Worm (Caenorhabditis elegans) whole organism, L1 larva: ENCODE data around the gene F21D9.1.

ENCODE experiments used
- nhr-11 ChIP-seq: fragments of 150-350 bp; optimal IDR thresholded peaks from 2 replicates; lab custom pipeline; 2014; ENCODE audit warnings: missing biosample characterization, missing genetic modification characterization
- pqm-1 ChIP-seq: sonication (generic microtip); optimal IDR thresholded peaks from 3 replicates; lab custom pipeline; 2017; ENCODE audit warnings: missing biosample characterization, missing genetic modification characterization
- snpc-4 ChIP-seq: fragments of 150-350 bp; optimal IDR thresholded peaks from 2 replicates; lab custom pipeline; 2014; ENCODE audit warnings: missing biosample characterization, missing genetic modification characterization

ce11 chrV:19253520-19253919, 10.7 kb upstream of the F21D9.1 start, which contains the start of gene F21D9.4:
- no peak for TF ChIP-seq snpc-4 (tag; lab: Kevin White, UChicago)
- TF ChIP-seq pqm-1 (tag; lab: Kevin White, UChicago): no peak
- no peak for TF ChIP-seq nhr-11
